Fruit fly (Drosophila melanogaster) whole organism, prepupa: ENCODE data around the gene CG42240.

ENCODE experiments used
- Blimp-1 ChIP-seq: fragments of 200-800 bp; sonication (Bioruptor generic); optimal IDR thresholded peaks from 3 replicates; lab custom pipeline; 2017; ENCODE audit warnings: missing biosample characterization, missing genetic modification characterization, mild to moderate bottlenecking, moderate library complexity, missing genetic modification reagents
- CG10669 ChIP-seq: fragments of 200-800 bp; sonication (Bioruptor generic); optimal IDR thresholded peaks from 3 replicates; lab custom pipeline; 2018; ENCODE audit warnings: missing biosample characterization, mild to moderate bottlenecking, missing genetic modification characterization, moderate library complexity
- CG11294 ChIP-seq: fragments of 200-800 bp; sonication (Bioruptor generic); IDR thresholded peaks from 2 replicates; pipeline ENCODE4 v1.3.6; 2022; ENCODE audit warnings: missing biosample characterization, missing genetic modification characterization
- CG11762 ChIP-seq: fragments of 200-800 bp; sonication (Bioruptor generic); optimal IDR thresholded peaks from 3 replicates; lab custom pipeline; 2016; ENCODE audit warnings: missing biosample characterization, missing genetic modification characterization; ENCODE audit not compliant: insufficient read depth
- CG11902 ChIP-seq: fragments of 200-800 bp; sonication (Bioruptor generic); optimal IDR thresholded peaks from 3 replicates; lab custom pipeline; 2016; ENCODE audit warnings: missing biosample characterization, missing genetic modification characterization
- CG1621 ChIP-seq: fragments of 200-800 bp; sonication (Bioruptor generic); optimal IDR thresholded peaks from 3 replicates; lab custom pipeline; 2018; ENCODE audit warnings: missing biosample characterization, mild to moderate bottlenecking, missing genetic modification characterization
- CG16779 ChIP-seq: fragments of 200-800 bp; sonication (Bioruptor generic); optimal IDR thresholded peaks from 3 replicates; lab custom pipeline; 2017; ENCODE audit warnings: missing biosample characterization, mild to moderate bottlenecking, missing genetic modification characterization
- CG3032 ChIP-seq: fragments of 200-800 bp; optimal IDR thresholded peaks from 2 replicates; lab custom pipeline; 2019; ENCODE audit warnings: missing biosample characterization, mild to moderate bottlenecking, missing genetic modification characterization, moderate library complexity
- CG31627 ChIP-seq: fragments of 200-800 bp; sonication (Bioruptor generic); optimal IDR thresholded peaks from 3 replicates; lab custom pipeline; 2016; ENCODE audit warnings: missing biosample characterization, missing genetic modification characterization
- CG32006 ChIP-seq: fragments of 200-800 bp; sonication (Bioruptor generic); optimal IDR thresholded peaks from 3 replicates; lab custom pipeline; 2017; ENCODE audit warnings: missing biosample characterization, mild to moderate bottlenecking, missing genetic modification characterization
- CG34406 ChIP-seq: fragments of 200-800 bp; sonication (Bioruptor generic); optimal IDR thresholded peaks from 3 replicates; lab custom pipeline; 2016; ENCODE audit warnings: missing biosample characterization, missing genetic modification characterization
- CG3919 ChIP-seq: fragments of 200-800 bp; sonication (Bioruptor generic); optimal IDR thresholded peaks from 3 replicates; lab custom pipeline; 2016; ENCODE audit warnings: missing biosample characterization, missing genetic modification characterization
- CG4318 ChIP-seq: fragments of 200-800 bp; sonication (Bioruptor generic); optimal IDR thresholded peaks from 3 replicates; lab custom pipeline; 2017; ENCODE audit warnings: missing biosample characterization, mild to moderate bottlenecking, missing genetic modification characterization
- CG6163 ChIP-seq: fragments of 200-800 bp; sonication (Bioruptor generic); IDR thresholded peaks from 3 replicates; pipeline ENCODE4 v1.3.6; 2022; ENCODE audit warnings: missing biosample characterization, missing genetic modification characterization
- CG6276 ChIP-seq: fragments of 200-800 bp; sonication (Bioruptor generic); optimal IDR thresholded peaks from 2 replicates; lab custom pipeline; 2017; ENCODE audit warnings: missing biosample characterization, mild to moderate bottlenecking, missing genetic modification characterization
- CG6792 ChIP-seq: fragments of 200-800 bp; sonication (Bioruptor generic); optimal IDR thresholded peaks from 3 replicates; lab custom pipeline; 2016; ENCODE audit warnings: missing biosample characterization, missing genetic modification characterization
- CG6808 ChIP-seq: fragments of 200-800 bp; sonication (Bioruptor generic); optimal IDR thresholded peaks from 3 replicates; lab custom pipeline; 2017; ENCODE audit warnings: missing biosample characterization, missing genetic modification characterization, mild to moderate bottlenecking, moderate library complexity, missing genetic modification reagents
- CG7368 ChIP-seq: fragments of 200-800 bp; sonication (Bioruptor generic); optimal IDR thresholded peaks from 3 replicates; lab custom pipeline; 2016; ENCODE audit warnings: missing biosample characterization, missing genetic modification characterization
- CG8319 ChIP-seq: fragments of 200-800 bp; sonication (Bioruptor generic); optimal IDR thresholded peaks from 3 replicates; lab custom pipeline; 2016; ENCODE audit warnings: missing biosample characterization, missing genetic modification characterization
- CG9139 ChIP-seq: fragments of 200-800 bp; sonication (Bioruptor generic); optimal IDR thresholded peaks from 3 replicates; lab custom pipeline; 2017; ENCODE audit warnings: missing biosample characterization, mild to moderate bottlenecking, missing genetic modification characterization
- Eip78C ChIP-seq: fragments of 200-800 bp; sonication (Bioruptor generic); peaks from one replicate; lab custom pipeline; 2016; ENCODE audit warnings: missing biosample characterization, missing genetic modification characterization
- Eip93F ChIP-seq: fragments of 200-800 bp; sonication (Bioruptor generic); optimal IDR thresholded peaks from 2 replicates; lab custom pipeline; 2016; ENCODE audit warnings: missing biosample characterization, mild to moderate bottlenecking, missing genetic modification characterization
- Ets21C ChIP-seq: fragments of 200-800 bp; sonication (Bioruptor generic); optimal IDR thresholded peaks from 3 replicates; lab custom pipeline; 2016; ENCODE audit warnings: missing biosample characterization, missing genetic modification characterization
- Ets96B ChIP-seq: fragments of 200-800 bp; optimal IDR thresholded peaks from 2 replicates; lab custom pipeline; 2019; ENCODE audit warnings: missing biosample characterization, mild to moderate bottlenecking, missing genetic modification characterization, moderate library complexity
- Gug ChIP-seq: fragments of 200-800 bp; sonication (Bioruptor generic); IDR thresholded peaks from 2 replicates; pipeline ENCODE4 v1.3.6; 2022; ENCODE audit warnings: missing biosample characterization, missing genetic modification characterization
- Hr39 ChIP-seq: fragments of 200-800 bp; sonication (Bioruptor generic); optimal IDR thresholded peaks from 2 replicates; lab custom pipeline; 2016; ENCODE audit warnings: missing biosample characterization, missing genetic modification characterization
- Hr4 ChIP-seq: fragments of 200-800 bp; sonication (Bioruptor generic); optimal IDR thresholded peaks from 3 replicates; lab custom pipeline; 2016; ENCODE audit warnings: missing biosample characterization, missing genetic modification characterization
- Lpt ChIP-seq: fragments of 200-800 bp; sonication (Bioruptor generic); optimal IDR thresholded peaks from 3 replicates; lab custom pipeline; 2016; ENCODE audit warnings: missing biosample characterization, missing genetic modification characterization
- OdsH ChIP-seq: fragments of 200-800 bp; sonication (Bioruptor generic); optimal IDR thresholded peaks from 3 replicates; lab custom pipeline; 2016; ENCODE audit warnings: missing biosample characterization, missing genetic modification characterization
- Smox ChIP-seq: fragments of 200-800 bp; sonication (Bioruptor generic); optimal IDR thresholded peaks from 3 replicates; lab custom pipeline; 2016; ENCODE audit warnings: missing biosample characterization, missing genetic modification characterization
- Sox102F ChIP-seq: fragments of 200-800 bp; sonication (Bioruptor generic); optimal IDR thresholded peaks from 2 replicates; lab custom pipeline; 2016; ENCODE audit warnings: missing biosample characterization, mild to moderate bottlenecking, missing genetic modification characterization
- Sox14 ChIP-seq: fragments of 200-800 bp; sonication (Bioruptor generic); optimal IDR thresholded peaks from 3 replicates; lab custom pipeline; 2016; ENCODE audit warnings: missing biosample characterization, missing genetic modification characterization
- Sox15 ChIP-seq: fragments of 200-800 bp; sonication (Bioruptor generic); optimal IDR thresholded peaks from 3 replicates; lab custom pipeline; 2016; ENCODE audit warnings: missing biosample characterization, missing genetic modification characterization
- achi ChIP-seq: fragments of 200-800 bp; sonication (Bioruptor generic); optimal IDR thresholded peaks from 3 replicates; lab custom pipeline; 2016; ENCODE audit warnings: missing biosample characterization, missing genetic modification characterization
- acj6 ChIP-seq: fragments of 200-800 bp; sonication (Bioruptor generic); optimal IDR thresholded peaks from 3 replicates; lab custom pipeline; 2016; ENCODE audit warnings: missing biosample characterization, missing genetic modification characterization
- cyc ChIP-seq: fragments of 200-800 bp; sonication (Bioruptor generic); optimal IDR thresholded peaks from 3 replicates; lab custom pipeline; 2016; ENCODE audit warnings: missing biosample characterization, missing genetic modification characterization
- dac ChIP-seq: fragments of 200-800 bp; sonication (Bioruptor generic); optimal IDR thresholded peaks from 2 replicates; lab custom pipeline; 2017; ENCODE audit warnings: missing biosample characterization, mild to moderate bottlenecking, missing genetic modification characterization
- dsx ChIP-seq: fragments of 200-800 bp; optimal IDR thresholded peaks from 3 replicates; lab custom pipeline; 2019; ENCODE audit warnings: missing biosample characterization, mild to moderate bottlenecking, missing genetic modification characterization, moderate library complexity; ENCODE audit not compliant: poor library complexity, severe bottlenecking
- fd59A ChIP-seq: fragments of 200-800 bp; sonication (Bioruptor generic); optimal IDR thresholded peaks from 2 replicates; lab custom pipeline; 2017; ENCODE audit warnings: missing biosample characterization, mild to moderate bottlenecking, missing genetic modification characterization, missing genetic modification reagents
- fd85E ChIP-seq: fragments of 200-800 bp; sonication (Bioruptor generic); optimal IDR thresholded peaks from 3 replicates; lab custom pipeline; 2016; ENCODE audit warnings: missing biosample characterization, missing genetic modification characterization
- lz ChIP-seq: fragments of 200-800 bp; sonication (Bioruptor generic); optimal IDR thresholded peaks from 3 replicates; lab custom pipeline; 2016; ENCODE audit warnings: missing biosample characterization, missing genetic modification characterization
- net ChIP-seq: fragments of 200-800 bp; sonication (Bioruptor generic); optimal IDR thresholded peaks from 3 replicates; lab custom pipeline; 2016; ENCODE audit warnings: missing biosample characterization, missing genetic modification characterization
- pdm3 ChIP-seq: fragments of 200-800 bp; sonication (Bioruptor generic); optimal IDR thresholded peaks from 3 replicates; lab custom pipeline; 2016; ENCODE audit warnings: missing biosample characterization, missing genetic modification characterization
- salr ChIP-seq, 2 experiments: fragments of 200-800 bp; sonication (Bioruptor generic); optimal IDR thresholded peaks; 3 replicates each; lab custom pipeline; 2016 to 2018; ENCODE audit warnings: missing biosample characterization in 2 of 2, missing genetic modification characterization in 2 of 2, mild to moderate bottlenecking in 1 of 2
- spab ChIP-seq: fragments of 200-800 bp; sonication (Bioruptor generic); optimal IDR thresholded peaks from 2 replicates; lab custom pipeline; 2017; ENCODE audit warnings: missing biosample characterization, mild to moderate bottlenecking, missing genetic modification characterization, missing genetic modification reagents
- svp ChIP-seq: fragments of 200-800 bp; sonication (Bioruptor generic); peaks from one replicate; lab custom pipeline; 2016; ENCODE audit warnings: missing biosample characterization, missing genetic modification characterization
- vri ChIP-seq: fragments of 200-800 bp; sonication (Bioruptor generic); optimal IDR thresholded peaks from 3 replicates; lab custom pipeline; 2016; ENCODE audit warnings: missing biosample characterization, mild to moderate bottlenecking, missing genetic modification characterization

The CG42240 gene

DNA sequence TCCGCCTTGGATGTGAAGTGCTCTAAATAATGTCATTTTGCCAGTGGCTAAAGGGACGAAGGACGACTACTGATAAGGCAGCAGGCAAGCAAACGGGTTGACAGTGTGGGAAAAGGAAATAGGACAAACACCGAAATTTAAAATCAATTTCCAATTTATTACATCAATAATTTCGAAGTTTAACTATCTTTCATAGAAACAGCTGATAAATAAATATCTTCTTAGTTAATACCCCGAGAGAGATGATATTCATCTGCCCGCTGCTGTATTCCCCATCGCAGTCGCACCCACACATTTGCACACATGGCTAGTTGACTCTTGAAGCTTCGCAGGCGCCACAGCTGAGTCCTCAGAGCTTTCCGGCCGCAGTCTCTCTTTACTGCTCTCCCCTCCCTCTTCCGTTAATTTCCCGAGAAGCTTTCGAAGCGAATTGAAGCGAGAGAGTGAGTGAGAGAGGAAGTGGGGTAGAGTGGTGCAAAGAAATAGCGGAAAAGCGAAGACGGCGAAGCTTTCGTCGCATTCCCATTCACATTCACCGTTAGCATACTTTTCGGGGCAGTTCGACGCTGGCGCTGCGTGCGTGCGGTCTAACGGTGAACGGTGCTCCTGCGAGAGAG lies 13.7 kb upstream of the CG42240 start (continued):
- TF ChIP-seq fd85E (no peak), CG7368 (peak; percentile 13), CG9139 (GFP tag; lab: Kevin White, UChicago) (peak; percentile 12), pdm3 (peak; percentile 50), OdsH (GFP tag; lab: Kevin White, UChicago) (peak; percentile 55), CG31627 (GFP tag; lab: Kevin White, UChicago) (peak; percentile 23), spab (peak; percentile 37), CG6808 (GFP tag; lab: Kevin White, UChicago) (peak; percentile 42), CG8319 (GFP tag; lab: Kevin White, UChicago) (no peak), acj6 (GFP tag; lab: Kevin White, UChicago) (peak; percentile 31), salr (GFP tag; optimal IDR thresholded peaks at IDR 0.05; lab: Kevin White, UChicago) (no peak), CG3919 (GFP tag; lab: Kevin White, UChicago) (peak; percentile 60), fd59A (GFP tag; lab: Kevin White, UChicago) (peak; percentile 15), net (GFP tag; lab: Kevin White, UChicago) (peak; percentile 26), Ets21C (no peak), dsx (GFP tag; lab: Kevin White, UChicago) (peak; percentile 48), CG3032 (tag; lab: Kevin White, UChicago) (peak; percentile 42), lz (GFP tag; lab: Kevin White, UChicago) (peak; percentile 29), Sox15 (GFP tag; lab: Kevin White, UChicago) (no peak), Gug (GFP tag; lab: Robert Waterston, UW) (peak; percentile 42), CG4318 (peak; percentile 11), CG16779 (no peak), Hr39 (GFP tag; lab: Kevin White, UChicago) (peak; percentile 25), CG6163 (GFP tag; lab: Robert Waterston, UW) (peak; percentile 72), dac (no peak), Lpt (GFP tag; lab: Kevin White, UChicago) (peak; percentile 3), CG10669 (peak; percentile 31), CG6792 (GFP tag; lab: Kevin White, UChicago) (peak; percentile 37), Eip78C (GFP tag; lab: Kevin White, UChicago) (peak; percentile 85), CG1621 (tag; lab: Kevin White, UChicago) (peak; percentile 44), Hr4 (GFP tag; lab: Kevin White, UChicago) (peak; percentile 33), Blimp-1 (GFP tag; lab: Kevin White, UChicago) (no peak), achi (GFP tag; lab: Kevin White, UChicago) (peak; percentile 20)

DNA sequence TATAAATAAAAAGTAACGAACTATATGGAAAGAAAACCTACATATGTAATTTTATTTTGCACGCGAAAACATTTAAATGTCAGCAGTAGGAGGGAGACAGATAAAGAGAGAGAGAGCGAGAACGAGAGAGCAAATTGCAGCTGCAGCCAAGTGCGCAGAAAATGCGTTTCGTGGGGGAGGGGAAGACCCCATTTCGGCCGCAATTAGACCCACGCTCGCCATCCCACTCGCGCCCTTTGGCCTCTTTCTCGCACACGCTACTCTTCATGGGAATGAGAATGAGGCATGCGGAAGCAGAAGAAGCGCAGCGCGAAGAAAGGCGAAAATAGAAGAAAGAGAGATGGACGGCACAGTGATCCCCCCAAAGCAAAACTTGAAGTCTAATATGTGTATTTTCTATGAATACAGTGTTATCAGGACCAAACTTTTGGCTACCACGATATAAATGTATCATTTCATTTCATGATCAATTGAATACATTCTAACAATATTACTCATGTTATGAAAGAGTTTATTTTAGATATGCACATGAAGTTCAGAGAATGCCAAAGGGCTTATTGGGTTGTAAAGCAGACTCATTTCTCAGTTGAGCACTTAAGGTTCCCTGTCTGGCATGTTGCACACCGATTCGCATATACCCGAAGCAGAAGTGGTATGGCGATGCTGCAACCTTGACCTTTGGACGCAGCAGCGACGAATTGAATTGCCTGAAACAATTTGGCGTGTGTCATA lies 2.5 kb downstream of the CG42240 start:
- TF ChIP-seq CG1621 (tag; lab: Kevin White, UChicago) (no peak), CG32006 (GFP tag; lab: Kevin White, UChicago) (peak; percentile 63), dsx (GFP tag; lab: Kevin White, UChicago) (no peak), CG9139 (GFP tag; lab: Kevin White, UChicago) (no peak), Blimp-1 (GFP tag; lab: Kevin White, UChicago) (no peak), cyc (GFP tag; lab: Kevin White, UChicago) (no peak), Eip93F (GFP tag; lab: Kevin White, UChicago) (no peak), pdm3 (peak; percentile 48), CG11294 (GFP tag; lab: Robert Waterston, UW) (no peak), CG34406 (GFP tag; lab: Kevin White, UChicago) (peak; percentile 2), svp (GFP tag; lab: Kevin White, UChicago) (peak; percentile 86), CG6808 (GFP tag; lab: Kevin White, UChicago) (peak; percentile 36), Gug (GFP tag; lab: Robert Waterston, UW) (no peak), CG11902 (GFP tag; lab: Kevin White, UChicago) (no peak), lz (GFP tag; lab: Kevin White, UChicago) (peak; percentile 26), Eip78C (GFP tag; lab: Kevin White, UChicago) (peak; percentile 62), CG11762 (GFP tag; lab: Kevin White, UChicago) (peak; percentile 20), dac (peak; percentile 34), Ets96B (tag; lab: Kevin White, UChicago) (peak; percentile 18), Sox14 (GFP tag; lab: Kevin White, UChicago) (peak; percentile 5), vri (no peak), CG6163 (GFP tag; lab: Robert Waterston, UW) (0 out of 3 replicates have a peak, but pooled peaks have one; percentile 21), CG10669 (peak; percentile 14), Sox102F (GFP tag; lab: Kevin White, UChicago) (peak; percentile 23), fd85E (no peak), Smox (GFP tag; lab: Kevin White, UChicago) (peak; percentile 29), OdsH (GFP tag; lab: Kevin White, UChicago) (peak; percentile 41), CG6276 (peak; percentile 20)
